Worm (Caenorhabditis elegans) whole organism, L4/young adult: ENCODE measurements around the gene srbc-84.

Source experiments
- dao-5 ChIP-seq: sonication (generic microtip); optimal IDR thresholded peaks from 2 replicates; lab custom pipeline; 2016; ENCODE audit warnings: missing genotype, missing genetic modification characterization, moderate library complexity, missing compliant biosample characterization
- him-1 ChIP-seq: sonication (generic microtip); optimal IDR thresholded peaks from 2 replicates; lab custom pipeline; 2016; ENCODE audit warnings: missing genotype, missing genetic modification reagents, missing genetic modification characterization, missing compliant biosample characterization

DNA sequence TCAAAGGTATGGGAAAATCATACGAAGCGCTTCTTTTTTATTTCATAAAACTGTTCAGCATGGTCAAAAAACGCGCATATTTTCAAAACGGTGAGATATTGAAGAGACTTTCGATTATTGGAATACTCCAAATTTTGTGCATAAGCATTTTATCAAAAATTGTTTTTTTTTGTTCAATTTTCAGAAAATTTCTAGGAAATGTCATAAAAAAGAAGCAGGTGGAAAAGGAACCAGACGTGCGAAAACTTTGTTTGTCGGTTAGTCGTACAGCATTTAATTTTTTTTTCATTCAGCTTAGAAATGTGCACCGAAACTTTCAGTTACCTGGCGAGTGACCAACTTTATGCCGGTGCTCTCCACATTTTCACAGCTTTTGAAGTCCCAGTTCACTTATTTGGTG is 34.6 kb downstream of the srbc-84 start, which contains the start of gene srh-167:
- no peak for TF ChIP-seq him-1 (tag; lab: Kevin White, UChicago)
- no peak for TF ChIP-seq dao-5
